Worm (Caenorhabditis elegans) whole organism, early embryonic: Measurements from ENCODE around the gene snrp-3.
"Not testable (repeated sequence)": the region's sequence is repeated elsewhere in the genome, so short reads cannot be mapped to it uniquely, and the experiment has no call there.

ENCODE experiments used
- sea-1 ChIP-seq: fragments of 200-800 bp; sonication (Bioruptor generic); conservative IDR thresholded peaks from 2 replicates; pipeline ENCODE4 v1.3.6; 2022; ENCODE audit warnings: missing genetic modification characterization, missing compliant biosample characterization
- tbx-37 ChIP-seq: fragments of 200-800 bp; sonication (Bioruptor generic); conservative IDR thresholded peaks from 2 replicates; pipeline ENCODE4 v1.3.6; 2022; ENCODE audit warnings: missing genetic modification reagents, missing genetic modification characterization, missing compliant biosample characterization

DNA sequence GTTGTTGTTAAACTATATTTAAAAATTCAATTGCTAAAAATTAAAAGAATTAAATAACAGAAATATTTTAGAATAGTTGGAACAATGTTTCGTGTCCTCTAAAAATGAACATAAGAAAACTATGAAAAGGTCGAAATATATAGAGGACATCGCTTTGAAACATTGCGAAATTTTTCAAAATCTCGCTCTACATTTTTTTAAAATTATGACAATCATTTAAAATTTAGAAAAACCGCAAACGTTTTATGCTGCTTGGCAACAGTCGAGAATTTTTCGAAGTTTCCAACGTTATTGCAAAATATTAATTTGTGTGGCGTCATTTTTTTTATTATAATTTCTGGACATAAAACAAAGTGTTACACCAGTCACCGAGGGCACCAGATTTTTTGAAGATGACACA lies 27.4 kb upstream of the snrp-3 start, which contains the start of the genes parg-2 and ipla-5:
- TF ChIP-seq sea-1, tbx-37 (GFP tag; lab: Robert Waterston, UW): not testable (repeated sequence)
